Fruit fly (Drosophila melanogaster) whole organism, embryonic: Measurements from ENCODE around the gene CG43156.

Source experiments
- Aef1 ChIP-seq: fragments of 200-800 bp; sonication (Bioruptor generic); IDR thresholded peaks from 3 replicates; pipeline ENCODE4 v1.3.6; 2022; ENCODE audit warnings: missing biosample characterization, missing genetic modification characterization
- B-H2 ChIP-seq: fragments of 200-800 bp; sonication (Bioruptor generic); optimal IDR thresholded peaks from 2 replicates; lab custom pipeline; 2018; ENCODE audit warnings: missing biosample characterization, mild to moderate bottlenecking, missing genetic modification characterization
- CG12104 ChIP-seq: fragments of 200-800 bp; sonication (Bioruptor generic); optimal IDR thresholded peaks from 3 replicates; lab custom pipeline; 2016; ENCODE audit warnings: missing biosample characterization, missing genetic modification characterization
- CG12391 ChIP-seq: fragments of 200-800 bp; sonication (Bioruptor generic); optimal IDR thresholded peaks from 3 replicates; lab custom pipeline; 2018; ENCODE audit warnings: missing biosample characterization, mild to moderate bottlenecking, missing genetic modification characterization, moderate library complexity
- CG13424 ChIP-seq: fragments of 200-800 bp; sonication (Bioruptor generic); optimal IDR thresholded peaks from 2 replicates; lab custom pipeline; 2019; ENCODE audit warnings: missing biosample characterization, mild to moderate bottlenecking, missing genetic modification characterization, moderate library complexity
- CG18619 ChIP-seq: fragments of 200-800 bp; sonication (Bioruptor generic); optimal IDR thresholded peaks from 3 replicates; lab custom pipeline; 2017; ENCODE audit warnings: missing biosample characterization, mild to moderate bottlenecking, missing genetic modification characterization
- CG4282 ChIP-seq: fragments of 200-800 bp; sonication (Bioruptor generic); optimal IDR thresholded peaks from 2 replicates; lab custom pipeline; 2016; ENCODE audit warnings: missing biosample characterization, missing genetic modification characterization
- CG7556 ChIP-seq: fragments of 200-800 bp; sonication (Bioruptor generic); optimal IDR thresholded peaks from 2 replicates; lab custom pipeline; 2017; ENCODE audit warnings: missing biosample characterization, mild to moderate bottlenecking, missing genetic modification characterization
- CG8281 ChIP-seq: fragments of 200-800 bp; sonication (Bioruptor generic); optimal IDR thresholded peaks from 2 replicates; lab custom pipeline; 2018; ENCODE audit warnings: missing biosample characterization, mild to moderate bottlenecking, missing genetic modification characterization, moderate library complexity
- CG8765 ChIP-seq: fragments of 200-800 bp; sonication (Bioruptor generic); IDR thresholded peaks from 2 replicates; pipeline ENCODE4 v1.3.6; 2022; ENCODE audit warnings: missing biosample characterization, missing genetic modification characterization
- D ChIP-seq, 2 experiments: fragments of 200-800 bp in 1 of 2; fragments of >200 bp in 1 of 2; sonication (Bioruptor generic) in 1 of 2; optimal IDR thresholded peaks; 2 replicates in 1 of 2; 3 replicates in 1 of 2; lab custom pipeline; 2017; ENCODE audit warnings: mild to moderate bottlenecking in 1 of 2, missing biosample characterization in 1 of 2, missing genetic modification characterization in 1 of 2, missing genetic modification reagents in 1 of 2
- Dek ChIP-seq: fragments of 200-800 bp; sonication (Bioruptor generic); optimal IDR thresholded peaks from 3 replicates; lab custom pipeline; 2019; ENCODE audit warnings: missing biosample characterization, mild to moderate bottlenecking, missing genetic modification characterization, moderate library complexity
- Dll ChIP-seq: fragments of 200-800 bp; sonication (Bioruptor generic); IDR thresholded peaks from 4 replicates; pipeline ENCODE4 v1.3.6; 2022; ENCODE audit warnings: missing biosample characterization, missing genetic modification characterization; ENCODE audit not compliant: partially characterized antibody
- Dp ChIP-seq: fragments of 200-800 bp; sonication (Bioruptor generic); optimal IDR thresholded peaks from 2 replicates; lab custom pipeline; 2018; ENCODE audit warnings: missing biosample characterization, mild to moderate bottlenecking, missing genetic modification characterization, moderate library complexity
- Drgx ChIP-seq: fragments of 200-800 bp; sonication (Bioruptor generic); IDR thresholded peaks from 2 replicates; pipeline ENCODE4 v1.3.6; 2022; ENCODE audit warnings: missing biosample characterization, missing genetic modification characterization
- E2f2 ChIP-seq: fragments of 200-800 bp; sonication (Bioruptor generic); IDR thresholded peaks from 2 replicates; pipeline ENCODE4 v1.3.6; 2022; ENCODE audit warnings: missing biosample characterization, missing genetic modification characterization
- Elba2 ChIP-seq: fragments of 200-800 bp; sonication (Bioruptor generic); optimal IDR thresholded peaks from 3 replicates; lab custom pipeline; 2016; ENCODE audit warnings: missing biosample characterization, missing genetic modification characterization
- HmgZ ChIP-seq: fragments of 200-800 bp; sonication (Bioruptor generic); optimal IDR thresholded peaks from 2 replicates; lab custom pipeline; 2018; ENCODE audit warnings: missing biosample characterization, mild to moderate bottlenecking, missing genetic modification characterization
- Max ChIP-seq: fragments of 200-800 bp; sonication (Bioruptor generic); optimal IDR thresholded peaks from 2 replicates; lab custom pipeline; 2016; ENCODE audit warnings: missing biosample characterization, mild to moderate bottlenecking, missing genetic modification characterization
- Med ChIP-seq: fragments of 200-800 bp; sonication (Bioruptor generic); peaks from one replicate; lab custom pipeline; 2016; ENCODE audit warnings: missing biosample characterization, missing genetic modification characterization, mild to moderate bottlenecking, inconsistent platforms, moderate library complexity
- NK7.1 ChIP-seq: fragments of 200-800 bp; sonication (Bioruptor generic); optimal IDR thresholded peaks from 3 replicates; lab custom pipeline; 2016; ENCODE audit warnings: missing biosample characterization, missing genetic modification characterization
- Poxn ChIP-seq: fragments of 200-800 bp; sonication (Bioruptor generic); IDR thresholded peaks from 2 replicates; pipeline ENCODE4 v1.3.6; 2022; ENCODE audit warnings: missing biosample characterization, missing genetic modification characterization
- bowl ChIP-seq: fragments of 200-800 bp; sonication (Bioruptor generic); IDR thresholded peaks from 2 replicates; pipeline ENCODE4 v1.3.6; 2022; ENCODE audit warnings: missing biosample characterization, missing genetic modification characterization
- gro ChIP-seq: fragments of 200-800 bp; sonication (Bioruptor generic); optimal IDR thresholded peaks from 2 replicates; lab custom pipeline; 2016; ENCODE audit warnings: missing biosample characterization, missing genetic modification characterization
- ham ChIP-seq: fragments of 200-800 bp; sonication (Bioruptor generic); IDR thresholded peaks from 2 replicates; pipeline ENCODE4 v1.3.6; 2022; ENCODE audit warnings: missing biosample characterization, missing genetic modification characterization
- her ChIP-seq: fragments of 200-800 bp; sonication (Bioruptor generic); optimal IDR thresholded peaks from 2 replicates; lab custom pipeline; 2016; ENCODE audit warnings: missing biosample characterization, missing genetic modification characterization
- lbe ChIP-seq: fragments of 200-800 bp; sonication (Bioruptor generic); optimal IDR thresholded peaks from 2 replicates; lab custom pipeline; 2016; ENCODE audit warnings: missing biosample characterization, mild to moderate bottlenecking, missing genetic modification characterization
- mirr ChIP-seq: fragments of 200-800 bp; sonication (Bioruptor generic); optimal IDR thresholded peaks from 3 replicates; lab custom pipeline; 2018; ENCODE audit warnings: missing biosample characterization, mild to moderate bottlenecking, missing genetic modification characterization
- pita ChIP-seq: fragments of 200-800 bp; sonication (Bioruptor generic); optimal IDR thresholded peaks from 2 replicates; lab custom pipeline; 2017; ENCODE audit warnings: missing biosample characterization, mild to moderate bottlenecking, missing genetic modification characterization
- sd ChIP-seq: fragments of 200-800 bp; sonication (Bioruptor generic); optimal IDR thresholded peaks from 3 replicates; lab custom pipeline; 2018; ENCODE audit warnings: missing biosample characterization, mild to moderate bottlenecking, missing genetic modification characterization, moderate library complexity
- tx ChIP-seq: fragments of 200-800 bp; sonication (Bioruptor generic); optimal IDR thresholded peaks from 2 replicates; lab custom pipeline; 2016; ENCODE audit warnings: missing biosample characterization, missing genetic modification characterization
- vnd ChIP-seq: fragments of 200-800 bp; sonication (Bioruptor generic); IDR thresholded peaks from 3 replicates; pipeline ENCODE4 v1.3.6; 2022; ENCODE audit warnings: missing biosample characterization, missing genetic modification characterization; ENCODE audit not compliant: partially characterized antibody

Gene CG43156

dm6 chrX:11857522-11858438, 48.9 kb downstream of the CG43156 start (continued):
- TF ChIP-seq lbe (GFP tag; lab: Kevin White, UChicago) (no peak), CG8765 (GFP tag; lab: Robert Waterston, UW) (peak; percentile 50; the same call in 1 of the 2 replicates), Aef1 (GFP tag; lab: Robert Waterston, UW) (peak; percentile 34; the same call in 1 of the 3 replicates), vnd (GFP tag; lab: Robert Waterston, UW) (no peak), CG13424 (tag; lab: Kevin White, UChicago) (peak; percentile 77), Poxn (GFP tag; lab: Robert Waterston, UW) (no peak), CG7556 (GFP tag; lab: Kevin White, UChicago) (peak; percentile 58), Dll (GFP tag; lab: Robert Waterston, UW) (no peak), B-H2 (GFP tag; lab: Kevin White, UChicago) (no peak), CG12104 (GFP tag; lab: Kevin White, UChicago) (peak; percentile 18), Dek (tag; lab: Kevin White, UChicago) (peak; percentile 43), bowl (GFP tag; lab: Robert Waterston, UW) (peak; percentile 36; the same call in 1 of the 2 replicates), NK7.1 (GFP tag; lab: Kevin White, UChicago) (peak; percentile 59), ham (no peak), gro (GFP tag; lab: Kevin White, UChicago) (peak; percentile 54), Max (GFP tag; lab: Kevin White, UChicago) (peak; percentile 41), D (optimal IDR thresholded peaks at IDR 0.05; lab: Kevin White, UChicago) (no peak), D (GFP tag; optimal IDR thresholded peaks at IDR 0.05; lab: Kevin White, UChicago) (peak; percentile 73), HmgZ (tag; lab: Kevin White, UChicago) (peak; percentile 34), CG4282 (GFP tag; lab: Kevin White, UChicago) (no peak), pita (GFP tag; lab: Kevin White, UChicago) (no peak), CG18619 (GFP tag; lab: Kevin White, UChicago) (peak; percentile 36), her (no peak), Elba2 (no peak)

- TF ChIP-seq Med (GFP tag; lab: Kevin White, UChicago) (peak; percentile 58), E2f2 (GFP tag; lab: Robert Waterston, UW) (peak; percentile 40), Drgx (GFP tag; lab: Robert Waterston, UW) (peak; percentile 39; the same call in 1 of the 2 replicates), mirr (GFP tag; lab: Kevin White, UChicago) (peak; percentile 4), sd (peak; percentile 16), Dp (GFP tag; lab: Kevin White, UChicago) (peak; percentile 12), CG12391 (tag; lab: Kevin White, UChicago) (no peak), CG8281 (tag; lab: Kevin White, UChicago) (no peak), CG4282 (GFP tag; lab: Kevin White, UChicago) (no peak), tx (no peak)
Measured at dm6 chrX:11856867-11857266, 49.8 kb downstream of the CG43156 start.
